Worm (Caenorhabditis elegans): Measurements from ENCODE around the gene F36H9.2.

The F36H9.2 gene

ce11 chrV:1788157-1788556 lies at the start of gene F36H9.2:
Gene F36H9.2 (plus strand): TSS chrV:1788457.
- TF ChIP-seq F10B5.3 (tag; optimal IDR thresholded peaks at IDR 0.05) (no peak), ceh-28 (tag; optimal IDR thresholded peaks at IDR 0.05) (no peak), lin-15B (tag; optimal IDR thresholded peaks at IDR 0.05) (no peak), dmd-6 (GFP tag; IDR thresholded peaks at IDR 0.05) (no peak), daf-19 (GFP tag; conservative IDR thresholded peaks at IDR 0.05) (no peak), sdz-12 (GFP tag; optimal IDR thresholded peaks at IDR 0.05) (no peak), lin-39 (tag; optimal IDR thresholded peaks at IDR 0.05) (no peak), ceh-32 (tag; optimal IDR thresholded peaks at IDR 0.05; ENCODE audit: poor library complexity) (no peak), nhr-76 (tag; optimal IDR thresholded peaks at IDR 0.05) (no peak), madf-9 (GFP tag; conservative IDR thresholded peaks at IDR 0.05) (no peak), ceh-44 (GFP tag; IDR thresholded peaks at IDR 0.05) (no peak), F26F4.8 (GFP tag; conservative IDR thresholded peaks at IDR 0.05) (no peak), mep-1 (tag; optimal IDR thresholded peaks at IDR 0.05) (no peak), D1046.2 (GFP tag; IDR thresholded peaks at IDR 0.05) (no peak)

DNA sequence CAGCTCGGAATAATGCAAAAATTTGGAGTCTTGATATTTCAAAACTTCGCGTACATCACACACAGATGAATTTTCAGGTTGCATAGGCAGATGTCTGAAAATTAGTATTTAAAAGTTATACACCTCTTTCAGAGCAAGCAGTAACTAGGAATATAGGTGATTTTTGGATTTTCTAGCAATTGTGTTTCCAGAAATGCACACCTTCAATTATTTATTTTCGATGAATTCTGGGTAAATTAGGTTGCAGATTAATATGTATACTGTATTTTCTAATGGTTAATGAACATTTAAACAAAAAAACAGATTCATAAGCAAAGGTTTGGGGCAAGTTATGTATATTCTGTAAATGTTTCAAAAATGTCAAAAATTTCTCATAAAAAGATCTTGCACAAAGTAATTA lies 47.2 kb upstream of the F36H9.2 start, which contains the start of gene srab-25:
Gene srab-25 (minus strand): TSS at position 101 of the 400 bp plus-strand sequence.
- no peak for TF ChIP-seq attf-4 (tag; optimal IDR thresholded peaks at IDR 0.05)
- TF ChIP-seq rbr-2 (tag; optimal IDR thresholded peaks at IDR 0.05): no peak
- no peak for TF ChIP-seq set-16 (GFP tag; IDR thresholded peaks at IDR 0.05)
- no peak for TF ChIP-seq F10B5.3 (tag; optimal IDR thresholded peaks at IDR 0.05)
- TF ChIP-seq nhr-102 (tag; optimal IDR thresholded peaks at IDR 0.05): no peak
- TF ChIP-seq lin-29 (GFP tag; IDR thresholded peaks at IDR 0.05): no peak
- no peak for TF ChIP-seq ceh-44 (GFP tag; IDR thresholded peaks at IDR 0.05)
- TF ChIP-seq dve-1 (tag; optimal IDR thresholded peaks at IDR 0.05; ENCODE audit: insufficient read depth): no peak
- no peak for TF ChIP-seq lin-1 (GFP tag; IDR thresholded peaks at IDR 0.05)
- no peak for TF ChIP-seq ceh-82 (tag; optimal IDR thresholded peaks at IDR 0.05)
- TF ChIP-seq mxl-2 (GFP tag; conservative IDR thresholded peaks at IDR 0.05): no peak
- TF ChIP-seq Y75B8A.6 (GFP tag; IDR thresholded peaks at IDR 0.05): no peak
- no peak for TF ChIP-seq snpc-4 (tag; optimal IDR thresholded peaks at IDR 0.05)
- no peak for TF ChIP-seq nhr-10 (tag; optimal IDR thresholded peaks at IDR 0.05)
- no peak for TF ChIP-seq ztf-7 (tag; optimal IDR thresholded peaks at IDR 0.05)
- TF ChIP-seq egl-27 (tag; optimal IDR thresholded peaks at IDR 0.05): no peak
- no peak for TF ChIP-seq nhr-28 (tag; optimal IDR thresholded peaks at IDR 0.05)
- no peak for TF ChIP-seq dmd-8 (GFP tag; IDR thresholded peaks at IDR 0.05)
- TF ChIP-seq ces-1 (GFP tag; optimal IDR thresholded peaks at IDR 0.05): no peak

- TF ChIP-seq nhr-77 (tag; optimal IDR thresholded peaks at IDR 0.05) (peak; percentile 87), ceh-44 (GFP tag; IDR thresholded peaks at IDR 0.05) (no peak), skn-1 (tag; optimal IDR thresholded peaks at IDR 0.05) (no peak), daf-19 (GFP tag; conservative IDR thresholded peaks at IDR 0.05) (no peak), lin-39 (tag; optimal IDR thresholded peaks at IDR 0.05) (no peak), F37D6.2 (tag; optimal IDR thresholded peaks at IDR 0.05) (no peak), attf-4 (tag; optimal IDR thresholded peaks at IDR 0.05) (no peak), ztf-7 (tag; optimal IDR thresholded peaks at IDR 0.05) (no peak), lin-1 (GFP tag; IDR thresholded peaks at IDR 0.05) (peak; percentile 81), D1046.2 (GFP tag; IDR thresholded peaks at IDR 0.05) (no peak), saeg-2 (GFP tag; IDR thresholded peaks at IDR 0.05) (no peak), nhr-28 (tag; optimal IDR thresholded peaks at IDR 0.05) (peak; percentile 100), fkh-10 (GFP tag; optimal IDR thresholded peaks at IDR 0.05) (no peak), nhr-102 (tag; optimal IDR thresholded peaks at IDR 0.05) (no peak), hlh-11 (tag; optimal IDR thresholded peaks at IDR 0.05) (no peak), rbr-2 (tag; optimal IDR thresholded peaks at IDR 0.05) (no peak), fos-1 (tag; optimal IDR thresholded peaks at IDR 0.05) (no peak), F10B5.3 (tag; optimal IDR thresholded peaks at IDR 0.05) (no peak), ceh-62 (tag; optimal IDR thresholded peaks at IDR 0.05) (no peak), R02D3.7 (tag; optimal IDR thresholded peaks at IDR 0.05) (no peak), nhr-25 (tag; optimal IDR thresholded peaks at IDR 0.05; ENCODE audit: borderline replicate concordance, insufficient read depth) (peak; percentile 15), nhr-111 (GFP tag; optimal IDR thresholded peaks at IDR 0.05) (no peak), T26A8.4 (GFP tag; IDR thresholded peaks at IDR 0.05) (no peak), ceh-32 (tag; optimal IDR thresholded peaks at IDR 0.05; ENCODE audit: poor library complexity) (no peak), Y48G9A.11 (GFP tag; IDR thresholded peaks at IDR 0.05) (no peak), aly-2 (tag; optimal IDR thresholded peaks at IDR 0.05) (no peak), vab-7 (GFP tag; IDR thresholded peaks at IDR 0.05) (no peak), lin-29 (GFP tag; IDR thresholded peaks at IDR 0.05) (no peak), madf-9 (GFP tag; conservative IDR thresholded peaks at IDR 0.05) (0 out of 2 replicates have a peak, but pooled peaks have one; percentile 22), Y105C5A.15 (GFP tag; IDR thresholded peaks at IDR 0.05) (no peak)
Observed at ce11 chrV:1743205-1743870, 44.9 kb upstream of the F36H9.2 start, which contains the start of gene nhr-256. Gene nhr-256 (plus strand): TSS chrV:1743771.
